Worm (Caenorhabditis elegans): Measurements from ENCODE around the gene W08F4.7.

The W08F4.7 gene

DNA sequence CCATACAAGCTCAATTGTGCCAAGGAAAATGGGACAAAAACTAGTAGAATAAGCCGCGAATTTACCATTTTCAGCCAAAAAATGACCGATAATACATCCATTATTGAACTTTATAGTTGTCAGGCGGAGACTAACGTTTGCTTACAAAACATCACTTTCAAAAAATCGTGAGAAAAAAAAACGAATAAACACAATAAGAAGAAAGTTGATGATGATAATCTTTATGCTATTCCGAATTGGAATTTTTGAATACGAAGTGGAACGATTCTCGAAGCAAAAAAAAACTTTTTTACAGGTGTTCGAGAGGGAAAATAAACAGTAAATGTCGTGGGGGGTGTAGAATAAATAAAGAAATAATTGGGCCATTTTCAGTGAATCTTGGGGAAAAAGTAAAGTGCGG, at the start of gene W08F4.7:
W08F4.7 (minus strand) TSS at position 101 of the 400 bp plus-strand sequence.
- no peak for TF ChIP-seq nhr-23 (tag; optimal IDR thresholded peaks at IDR 0.05)
- no peak for TF ChIP-seq skn-1 (tag; optimal IDR thresholded peaks at IDR 0.05)
- no peak for TF ChIP-seq mdl-1 (tag; optimal IDR thresholded peaks at IDR 0.05)
- no peak for TF ChIP-seq C34F6.9 (tag; optimal IDR thresholded peaks at IDR 0.05)
- no peak for TF ChIP-seq nhr-12 (tag; optimal IDR thresholded peaks at IDR 0.05)
- TF ChIP-seq zag-1 (tag; optimal IDR thresholded peaks at IDR 0.05) = no peak
- no peak for TF ChIP-seq blmp-1 (tag; optimal IDR thresholded peaks at IDR 0.05; ENCODE audit: insufficient read depth)
- no peak for TF ChIP-seq ceh-16 (tag; optimal IDR thresholded peaks at IDR 0.05)
- TF ChIP-seq crh-2 (tag; optimal IDR thresholded peaks at IDR 0.05) = no peak
- no peak for TF ChIP-seq nhr-11 (tag; optimal IDR thresholded peaks at IDR 0.05)
- no peak for TF ChIP-seq nhr-25 (tag; optimal IDR thresholded peaks at IDR 0.05)
- no peak for TF ChIP-seq ztf-11 (tag; optimal IDR thresholded peaks at IDR 0.05)
- TF ChIP-seq R02D3.7 (tag; optimal IDR thresholded peaks at IDR 0.05) = no peak
- no peak for TF ChIP-seq peb-1 (tag; optimal IDR thresholded peaks at IDR 0.05)

DNA sequence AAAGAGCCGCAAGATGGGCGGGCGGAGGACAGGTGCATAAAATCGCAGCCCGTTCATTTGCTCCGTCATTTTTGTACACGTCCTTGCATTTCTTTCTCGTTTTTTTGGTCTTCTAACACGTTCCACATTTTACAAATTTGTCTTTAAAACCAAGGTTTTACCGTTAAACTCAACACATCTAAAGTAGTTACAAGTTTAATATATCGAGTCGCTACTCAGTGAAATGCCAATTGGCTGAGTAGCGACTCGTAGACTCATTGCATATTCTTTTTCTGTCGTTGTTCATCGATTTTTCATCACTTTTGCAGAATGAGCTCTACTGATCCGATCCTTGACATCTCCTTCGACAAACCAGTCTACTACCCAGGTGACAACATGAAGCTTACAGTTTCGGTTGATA, 49.7 kb upstream of the W08F4.7 start, which contains the start of gene arrd-1:
arrd-1 (plus strand) TSS at position 301 of the 400 bp plus-strand sequence.
- TF ChIP-seq nhr-23 (tag; optimal IDR thresholded peaks at IDR 0.05) (no peak), nhr-21 (tag; optimal IDR thresholded peaks at IDR 0.05) (no peak), alr-1 (tag; optimal IDR thresholded peaks at IDR 0.05) (no peak), ztf-11 (tag; optimal IDR thresholded peaks at IDR 0.05) (no peak), ceh-16 (tag; optimal IDR thresholded peaks at IDR 0.05) (no peak), nhr-77 (tag; optimal IDR thresholded peaks at IDR 0.05) (no peak), C34F6.9 (tag; optimal IDR thresholded peaks at IDR 0.05) (no peak), elt-3 (tag; optimal IDR thresholded peaks at IDR 0.05) (no peak), dmd-4 (tag; optimal IDR thresholded peaks at IDR 0.05) (no peak), crh-2 (tag; optimal IDR thresholded peaks at IDR 0.05) (no peak), nhr-237 (tag; optimal IDR thresholded peaks at IDR 0.05) (no peak)

DNA sequence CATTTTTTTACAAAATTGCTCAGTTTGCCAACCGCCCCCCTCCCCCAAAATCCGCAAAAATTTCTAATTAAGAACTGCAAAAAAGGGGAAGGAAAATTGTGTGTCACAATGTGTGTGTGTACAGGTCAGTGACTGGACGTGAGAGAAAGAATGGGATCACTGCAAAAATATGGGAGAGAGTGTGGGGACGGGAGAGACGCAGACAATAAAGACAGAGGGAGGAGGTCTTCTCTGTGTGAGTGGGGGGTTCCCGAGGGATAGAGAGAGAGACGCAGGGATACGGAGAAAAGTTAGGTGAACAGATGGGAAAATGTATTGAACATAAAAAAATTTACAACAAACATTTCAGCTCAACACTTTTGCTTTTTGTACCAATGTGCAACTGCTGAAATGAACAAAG, 48.4 kb upstream of the W08F4.7 start:
- TF ChIP-seq blmp-1 (tag; optimal IDR thresholded peaks at IDR 0.05; ENCODE audit: insufficient read depth) (peak; percentile 4), nhr-77 (tag; optimal IDR thresholded peaks at IDR 0.05) (no peak), aly-2 (tag; optimal IDR thresholded peaks at IDR 0.05) (no peak), dmd-4 (tag; optimal IDR thresholded peaks at IDR 0.05) (no peak), sma-3 (GFP tag; optimal IDR thresholded peaks at IDR 0.05) (peak; percentile 56), alr-1 (tag; optimal IDR thresholded peaks at IDR 0.05) (no peak), gmeb-1 (tag; optimal IDR thresholded peaks at IDR 0.05) (peak; percentile 53), nhr-25 (tag; optimal IDR thresholded peaks at IDR 0.05) (peak; percentile 73), Y55F3AM.14 (GFP tag; optimal IDR thresholded peaks at IDR 0.05) (no peak), unc-62 (GFP tag; optimal IDR thresholded peaks at IDR 0.05) (no peak), C34F6.9 (tag; optimal IDR thresholded peaks at IDR 0.05) (peak; percentile 46), ZK546.5 (tag; optimal IDR thresholded peaks at IDR 0.05) (no peak), sem-4 (tag; optimal IDR thresholded peaks at IDR 0.05) (no peak), mab-5 (tag; optimal IDR thresholded peaks at IDR 0.05) (no peak), egl-27 (tag; optimal IDR thresholded peaks at IDR 0.05) (peak; percentile 1), sma-9 (GFP tag; optimal IDR thresholded peaks at IDR 0.05) (peak; percentile 59), sma-9 (tag; optimal IDR thresholded peaks at IDR 0.05) (no peak), nhr-21 (tag; optimal IDR thresholded peaks at IDR 0.05) (no peak), crh-2 (tag; optimal IDR thresholded peaks at IDR 0.05) (peak; percentile 3), nhr-129 (tag; optimal IDR thresholded peaks at IDR 0.05) (peak; percentile 36), mbf-1 (tag; optimal IDR thresholded peaks at IDR 0.05) (no peak), lsy-2 (tag; optimal IDR thresholded peaks at IDR 0.05) (no peak), mdl-1 (tag; optimal IDR thresholded peaks at IDR 0.05) (no peak), unc-55 (GFP tag; optimal IDR thresholded peaks at IDR 0.05) (no peak), ztf-4 (tag; optimal IDR thresholded peaks at IDR 0.05) (no peak), snpc-4 (tag; optimal IDR thresholded peaks at IDR 0.05) (no peak), R02D3.7 (tag; optimal IDR thresholded peaks at IDR 0.05) (no peak), nhr-12 (tag; optimal IDR thresholded peaks at IDR 0.05) (no peak), fos-1 (tag; optimal IDR thresholded peaks at IDR 0.05) (peak; percentile 63), nhr-11 (tag; optimal IDR thresholded peaks at IDR 0.05) (no peak), F13H6.1 (tag; optimal IDR thresholded peaks at IDR 0.05) (peak; percentile 74), elt-3 (tag; optimal IDR thresholded peaks at IDR 0.05) (no peak)

Measured in whole organism, L2 larva.